Fruit fly (Drosophila melanogaster): ENCODE results near the gene mri.

The mri gene

DNA sequence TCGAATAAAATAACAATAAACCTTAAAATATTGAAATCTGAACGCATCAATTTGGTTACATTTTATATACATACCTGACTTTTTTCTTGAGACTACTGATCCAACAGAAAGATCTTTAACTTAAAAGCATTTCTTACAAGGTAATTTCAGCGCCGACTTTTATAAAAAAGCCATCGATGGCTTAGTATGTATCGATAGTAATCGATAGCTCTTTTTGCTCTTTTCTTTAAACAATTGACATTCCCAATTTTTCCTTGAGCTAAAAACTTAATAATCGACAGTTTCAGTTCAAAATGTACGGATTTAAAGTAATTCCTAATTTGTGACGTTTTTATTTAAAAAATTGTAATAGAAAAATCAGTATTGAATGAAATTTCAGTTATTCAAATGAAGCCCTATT lies 25.5 kb upstream of the mri start (continued):
- TF ChIP-seq CG13894 (tag; optimal IDR thresholded peaks at IDR 0.05) (peak; percentile 19), Lpt (GFP tag; optimal IDR thresholded peaks at IDR 0.05) (no peak), shn (GFP tag; optimal IDR thresholded peaks at IDR 0.05) (no peak), nerfin-2 (GFP tag; IDR thresholded peaks at IDR 0.05; ENCODE audit: partially characterized antibody) (peak; percentile 85), CG7963 (GFP tag; IDR thresholded peaks at IDR 0.05; ENCODE audit: partially characterized antibody) (peak; percentile 79), CG2116 (GFP tag; optimal IDR thresholded peaks at IDR 0.05) (peak; percentile 86)

DNA sequence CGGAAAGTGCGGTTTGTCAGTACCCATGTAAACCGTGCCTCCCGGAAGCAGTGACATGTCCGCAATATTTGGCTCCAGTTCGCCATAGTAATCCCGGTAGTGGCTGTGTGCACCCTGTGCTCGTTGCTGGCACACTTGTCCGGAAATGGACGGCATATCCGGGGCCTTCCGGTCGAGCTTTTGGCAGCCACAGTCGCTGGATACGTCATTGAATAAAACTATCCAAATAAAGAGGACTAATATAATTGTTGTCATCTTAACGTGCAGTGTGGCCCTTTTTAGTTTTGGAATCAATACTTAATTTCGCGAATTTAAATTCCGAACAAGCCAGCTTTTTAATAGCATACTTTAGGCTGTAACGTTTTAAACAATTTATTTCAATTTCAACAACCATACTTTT lies 24.0 kb upstream of the mri start, which contains the start of gene CG7049:
Gene CG7049 (minus strand): TSS at position 280 of the 400 bp plus-strand sequence.
- TF ChIP-seq eyg (GFP tag; optimal IDR thresholded peaks at IDR 0.05) (no peak), CG10267 (tag; optimal IDR thresholded peaks at IDR 0.05) (no peak), chinmo (GFP tag; IDR thresholded peaks at IDR 0.05; ENCODE audit: partially characterized antibody) (0 out of 4 replicates have a peak, but pooled peaks have one; percentile 35), Dll (GFP tag; IDR thresholded peaks at IDR 0.05; ENCODE audit: partially characterized antibody) (peak; percentile 47; the same call in 2 of the 4 replicates), pzg (GFP tag; optimal IDR thresholded peaks at IDR 0.05) (peak; percentile 50), ind (GFP tag; optimal IDR thresholded peaks at IDR 0.05) (no peak), CG4617 (GFP tag; optimal IDR thresholded peaks at IDR 0.05; ENCODE audit: borderline replicate concordance) (peak; percentile 6), trem (tag; optimal IDR thresholded peaks at IDR 0.05) (peak; percentile 28), YL-1 (GFP tag; optimal IDR thresholded peaks at IDR 0.05) (peak; percentile 27), CG18011 (GFP tag; optimal IDR thresholded peaks at IDR 0.05) (peak; percentile 25), fru (optimal IDR thresholded peaks at IDR 0.05) (no peak), CG2120 (GFP tag; optimal IDR thresholded peaks at IDR 0.05) (no peak), hkb (optimal IDR thresholded peaks at IDR 0.05) (no peak), hkb (GFP tag; IDR thresholded peaks at IDR 0.05) (peak; percentile 42; the same call in 1 of the 2 replicates), CG13287 (GFP tag; IDR thresholded peaks at IDR 0.05; ENCODE audit: partially characterized antibody) (peak; percentile 59), gce (GFP tag; IDR thresholded peaks at IDR 0.05) (no peak), crol (GFP tag; IDR thresholded peaks at IDR 0.05) (no peak), CrebB (tag; optimal IDR thresholded peaks at IDR 0.05) (peak; percentile 33), corto (GFP tag; optimal IDR thresholded peaks at IDR 0.05) (no peak), CG30020 (tag; optimal IDR thresholded peaks at IDR 0.05) (no peak), esg (GFP tag; conservative IDR thresholded peaks at IDR 0.05) (no peak), ttk (GFP tag; IDR thresholded peaks at IDR 0.05) (no peak), CG18262 (tag; optimal IDR thresholded peaks at IDR 0.05) (no peak), CG18476 (GFP tag; optimal IDR thresholded peaks at IDR 0.05) (no peak), Mes4 (GFP tag; optimal IDR thresholded peaks at IDR 0.05) (no peak), CG10147 (GFP tag; optimal IDR thresholded peaks at IDR 0.05) (peak; percentile 14), CG10431 (GFP tag; optimal IDR thresholded peaks at IDR 0.05) (no peak), CG9797 (GFP tag; optimal IDR thresholded peaks at IDR 0.05) (peak; percentile 57), Fer1 (GFP tag; optimal IDR thresholded peaks at IDR 0.05) (peak; percentile 3), fd3F (GFP tag; optimal IDR thresholded peaks at IDR 0.05) (no peak), Spps (tag; optimal IDR thresholded peaks at IDR 0.05) (peak; percentile 2), CG18599 (GFP tag; optimal IDR thresholded peaks at IDR 0.05) (no peak), Sox102F (GFP tag; optimal IDR thresholded peaks at IDR 0.05) (no peak), CG15514 (GFP tag; optimal IDR thresholded peaks at IDR 0.05) (peak; percentile 22), Eip74EF (GFP tag; optimal IDR thresholded peaks at IDR 0.05) (peak in 1 of 2 experiments; percentile 81), kay (GFP tag; optimal IDR thresholded peaks at IDR 0.05) (no peak), PHDP (tag; optimal IDR thresholded peaks at IDR 0.05) (peak; percentile 12), az2 (GFP tag; optimal IDR thresholded peaks at IDR 0.05) (no peak), CG14667 (GFP tag; IDR thresholded peaks at IDR 0.05) (no peak), Six4 (GFP tag; optimal IDR thresholded peaks at IDR 0.05) (no peak), CG12769 (tag; optimal IDR thresholded peaks at IDR 0.05) (no peak), Med (GFP tag) (peak; percentile 84), repo (GFP tag; optimal IDR thresholded peaks at IDR 0.05) (no peak)

Measured in whole organism, embryonic.